Worm (Caenorhabditis elegans) whole organism, L4/young adult: ENCODE results near the gene F01F1.14.

Source experiments
- W03F9.2 ChIP-seq: fragments of 150-350 bp; optimal IDR thresholded peaks from 2 replicates; lab custom pipeline; 2014; ENCODE audit warnings: missing biosample characterization, missing genetic modification characterization
- him-1 ChIP-seq: sonication (generic microtip); optimal IDR thresholded peaks from 2 replicates; lab custom pipeline; 2016; ENCODE audit warnings: missing genotype, missing genetic modification reagents, missing genetic modification characterization, missing compliant biosample characterization

ce11 chrIII:5840815-5841573, 41.7 kb downstream of the F01F1.14 start:
- TF ChIP-seq W03F9.2 (tag; lab: Kevin White, UChicago), result no peak
- TF ChIP-seq him-1 (tag; lab: Kevin White, UChicago), result no peak
